Fruit fly (Drosophila melanogaster): ENCODE data around the gene ScsbetaG.

ScsbetaG gene

DNA sequence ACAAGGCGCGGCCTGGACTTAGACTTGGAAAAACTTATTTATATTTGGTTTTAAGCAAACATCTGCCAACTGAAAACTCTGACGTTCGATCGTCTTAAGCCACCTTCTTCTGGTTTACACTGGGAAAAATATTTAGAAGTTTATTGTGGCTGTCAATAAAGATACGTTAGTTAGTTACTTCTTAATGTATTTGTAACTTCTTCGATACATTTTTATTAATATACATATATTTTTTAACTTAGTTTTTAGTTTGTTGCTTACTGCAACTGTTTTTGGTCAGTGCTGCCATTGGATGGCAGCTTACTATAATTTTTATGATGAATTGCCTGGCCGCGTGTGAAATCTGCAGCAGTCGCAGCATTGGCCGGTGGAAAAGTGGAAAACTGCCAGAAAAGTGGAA, 46.0 kb upstream of the ScsbetaG start:
- TF ChIP-seq Fer3 (tag; optimal IDR thresholded peaks at IDR 0.05) = no peak
- peak; percentile 11 for TF ChIP-seq CG10267 (tag; optimal IDR thresholded peaks at IDR 0.05)
- TF ChIP-seq Ssrp (tag; optimal IDR thresholded peaks at IDR 0.05) = peak; percentile 37
- peak; percentile 6 for TF ChIP-seq fd96Cb (tag; optimal IDR thresholded peaks at IDR 0.05)
- TF ChIP-seq trem (tag; optimal IDR thresholded peaks at IDR 0.05) = peak; percentile 5
- TF ChIP-seq CG4424 (GFP tag; optimal IDR thresholded peaks at IDR 0.05) = peak; percentile 4
- no peak for TF ChIP-seq CG1603 (tag; optimal IDR thresholded peaks at IDR 0.05)
- TF ChIP-seq CG11398 (GFP tag; optimal IDR thresholded peaks at IDR 0.05) = no peak
- no peak for TF ChIP-seq nerfin-1 (tag; optimal IDR thresholded peaks at IDR 0.05)
- TF ChIP-seq CG10979 (tag; optimal IDR thresholded peaks at IDR 0.05) = peak; percentile 43
- peak; percentile 16 for TF ChIP-seq dmrt11E (tag; optimal IDR thresholded peaks at IDR 0.05)
- TF ChIP-seq CG13424 (tag; optimal IDR thresholded peaks at IDR 0.05) = peak; percentile 12
- no peak for TF ChIP-seq odd (GFP tag; optimal IDR thresholded peaks at IDR 0.05)
- no peak for TF ChIP-seq CG34376 (GFP tag; optimal IDR thresholded peaks at IDR 0.05)
- TF ChIP-seq CG11504 (tag; optimal IDR thresholded peaks at IDR 0.05) = peak; percentile 63
- TF ChIP-seq row (GFP tag; IDR thresholded peaks at IDR 0.05) = 0 out of 3 replicates have a peak, but pooled peaks have one; percentile 9
- TF ChIP-seq zfh1 (GFP tag; IDR thresholded peaks at IDR 0.05) = 0 out of 3 replicates have a peak, but pooled peaks have one; percentile 39
- TF ChIP-seq gem (tag; optimal IDR thresholded peaks at IDR 0.05) = peak; percentile 64
- TF ChIP-seq so (GFP tag; IDR thresholded peaks at IDR 0.05) = peak; percentile 44; the same call in 1 of the 3 replicates
- 0 out of 2 replicates have a peak, but pooled peaks have one; percentile 20 for TF ChIP-seq Drgx (GFP tag; IDR thresholded peaks at IDR 0.05)
- TF ChIP-seq Ets97D (GFP tag; optimal IDR thresholded peaks at IDR 0.05) = no peak
- TF ChIP-seq Sry-β (GFP tag; optimal IDR thresholded peaks at IDR 0.05) = no peak
- TF ChIP-seq gfzf (GFP tag; optimal IDR thresholded peaks at IDR 0.05) = no peak
- no peak for TF ChIP-seq CG15269 (tag; optimal IDR thresholded peaks at IDR 0.05)
- peak; percentile 24 for TF ChIP-seq CG18262 (tag; optimal IDR thresholded peaks at IDR 0.05)
- peak; percentile 50 for TF ChIP-seq Sox102F (GFP tag; optimal IDR thresholded peaks at IDR 0.05)
- TF ChIP-seq H15 (GFP tag; IDR thresholded peaks at IDR 0.05) = no peak
- TF ChIP-seq C15 (GFP tag; IDR thresholded peaks at IDR 0.05) = no peak
- peak; percentile 3 for TF ChIP-seq D19A (tag; optimal IDR thresholded peaks at IDR 0.05)
- no peak for TF ChIP-seq CG11695 (GFP tag; IDR thresholded peaks at IDR 0.05)
- peak; percentile 12 for TF ChIP-seq Blimp-1 (GFP tag; optimal IDR thresholded peaks at IDR 0.05)
- peak; percentile 22; the same call in 1 of the 2 replicates for TF ChIP-seq sisA (GFP tag; IDR thresholded peaks at IDR 0.05)
- peak; percentile 56 for TF ChIP-seq CG2712 (tag; optimal IDR thresholded peaks at IDR 0.05)
- peak; percentile 22 for TF ChIP-seq Oli (tag; optimal IDR thresholded peaks at IDR 0.05)
- peak; percentile 34 for TF ChIP-seq CG12391 (tag; optimal IDR thresholded peaks at IDR 0.05)
- peak in 1 of 2 experiments; percentile 61 for TF ChIP-seq bsh (GFP tag; optimal IDR thresholded peaks at IDR 0.05)
- no peak for TF ChIP-seq prd (optimal IDR thresholded peaks at IDR 0.05)
- peak; percentile 19; the same call in 1 of the 3 replicates for TF ChIP-seq prd (GFP tag; IDR thresholded peaks at IDR 0.05)
- TF ChIP-seq CG17829 (tag; optimal IDR thresholded peaks at IDR 0.05) = peak; percentile 30
- TF ChIP-seq Ada2b (GFP tag; IDR thresholded peaks at IDR 0.05) = 0 out of 2 replicates have a peak, but pooled peaks have one; percentile 44
- TF ChIP-seq unpg (GFP tag; optimal IDR thresholded peaks at IDR 0.05) = peak; percentile 39
- no peak for TF ChIP-seq toy (GFP tag; IDR thresholded peaks at IDR 0.05)
- TF ChIP-seq ci (GFP tag; IDR thresholded peaks at IDR 0.05) = peak; percentile 32; the same call in 1 of the 3 replicates
- peak; percentile 10 for TF ChIP-seq CG14710 (tag; optimal IDR thresholded peaks at IDR 0.05)
- TF ChIP-seq nmo (GFP tag; optimal IDR thresholded peaks at IDR 0.05) = peak; percentile 35
- no peak for TF ChIP-seq Rfx (GFP tag; IDR thresholded peaks at IDR 0.05)
- peak; percentile 46; the same call in 1 of the 2 replicates for TF ChIP-seq CG31441 (GFP tag; IDR thresholded peaks at IDR 0.05)
- peak; percentile 6 for TF ChIP-seq CG17385 (GFP tag; optimal IDR thresholded peaks at IDR 0.05)
- 0 out of 2 replicates have a peak, but pooled peaks have one; percentile 26 for TF ChIP-seq CG14014 (GFP tag; IDR thresholded peaks at IDR 0.05)
- no peak for TF ChIP-seq Fer1 (GFP tag; optimal IDR thresholded peaks at IDR 0.05)

Data from whole organism, embryonic.